Worm (Caenorhabditis elegans) whole organism, L3 larva: ENCODE data around the gene F12A10.1.

Experiments
- daf-12 ChIP-seq: fragments of 150-350 bp; optimal IDR thresholded peaks from 2 replicates; lab custom pipeline; 2014; ENCODE audit warnings: missing biosample characterization, missing genetic modification reagents, missing genetic modification characterization
- egl-27 ChIP-seq: sonication (generic microtip); optimal IDR thresholded peaks from 4 replicates; lab custom pipeline; 2017; ENCODE audit warnings: missing biosample characterization, missing genetic modification reagents, missing genetic modification characterization
- eor-1 ChIP-seq, 2 experiments: fragments of 150-350 bp; optimal IDR thresholded peaks; 2 replicates each; lab custom pipeline; 2014 to 2018; ENCODE audit warnings: missing biosample characterization in 2 of 2, missing genetic modification characterization in 2 of 2
- mdl-1 ChIP-seq: fragments of 150-350 bp; optimal IDR thresholded peaks from 2 replicates; lab custom pipeline; 2014; ENCODE audit warnings: missing biosample characterization, missing genetic modification characterization
- sea-2 ChIP-seq: fragments of 150-350 bp; sonication (generic microtip); optimal IDR thresholded peaks from 4 replicates; lab custom pipeline; 2014; ENCODE audit warnings: missing biosample characterization, missing genetic modification reagents, missing genetic modification characterization
- skn-1 ChIP-seq: fragments of 150-350 bp; optimal IDR thresholded peaks from 2 replicates; lab custom pipeline; 2014; ENCODE audit warnings: missing biosample characterization, missing genetic modification characterization
- snpc-4 ChIP-seq: fragments of 150-350 bp; optimal IDR thresholded peaks from 2 replicates; lab custom pipeline; 2014; ENCODE audit warnings: missing biosample characterization, missing genetic modification characterization
- unc-39 ChIP-seq: sonication (generic microtip); optimal IDR thresholded peaks from 4 replicates; lab custom pipeline; 2017; ENCODE audit warnings: missing biosample characterization, missing genetic modification characterization

- TF ChIP-seq skn-1 (tag; lab: Kevin White, UChicago), result no peak
- TF ChIP-seq unc-39, result no peak
- no peak for TF ChIP-seq sea-2
- no peak for TF ChIP-seq mdl-1
- TF ChIP-seq snpc-4 (tag; lab: Kevin White, UChicago), result no peak
- TF ChIP-seq eor-1 (tag; optimal IDR thresholded peaks at IDR 0.05; lab: Kevin White, UChicago), result no peak
- TF ChIP-seq egl-27 (tag; lab: Kevin White, UChicago), result no peak
- no peak for TF ChIP-seq daf-12 (tag; lab: Kevin White, UChicago)
Observed at ce11 chrII:5500986-5501657, 4.8 kb downstream of the F12A10.1 start, which contains the start of gene F12A10.8.
